Fruit fly (Drosophila melanogaster) whole organism, embryonic: Measurements from ENCODE around the gene CG6766.
A peak's percentile ranks its signal among the peaks of the same experiment; 100 is the strongest.

ENCODE experiments used
- Aef1 ChIP-seq: fragments of 200-800 bp; sonication (Bioruptor generic); IDR thresholded peaks from 3 replicates; pipeline ENCODE4 v1.3.6; 2022; ENCODE audit warnings: missing biosample characterization, missing genetic modification characterization
- Bdp1 ChIP-seq: fragments of 200-800 bp; sonication (Bioruptor generic); optimal IDR thresholded peaks from 3 replicates; lab custom pipeline; 2016; ENCODE audit warnings: missing biosample characterization, missing genetic modification characterization
- Blimp-1 ChIP-seq: fragments of 200-800 bp; sonication (Bioruptor generic); optimal IDR thresholded peaks from 3 replicates; lab custom pipeline; 2018; ENCODE audit warnings: missing biosample characterization, missing genetic modification characterization, mild to moderate bottlenecking, moderate library complexity, missing genetic modification reagents
- CG11398 ChIP-seq: fragments of 200-800 bp; sonication (Bioruptor generic); optimal IDR thresholded peaks from 2 replicates; lab custom pipeline; 2016; ENCODE audit warnings: missing biosample characterization, missing genetic modification characterization
- CG12104 ChIP-seq: fragments of 200-800 bp; sonication (Bioruptor generic); optimal IDR thresholded peaks from 3 replicates; lab custom pipeline; 2016; ENCODE audit warnings: missing biosample characterization, missing genetic modification characterization
- CG13894 ChIP-seq: fragments of 200-800 bp; sonication (Bioruptor generic); optimal IDR thresholded peaks from 3 replicates; lab custom pipeline; 2018; ENCODE audit warnings: missing biosample characterization, mild to moderate bottlenecking, missing genetic modification characterization, moderate library complexity
- CG14710 ChIP-seq: fragments of 200-800 bp; sonication (Bioruptor generic); optimal IDR thresholded peaks from 3 replicates; lab custom pipeline; 2019; ENCODE audit warnings: missing biosample characterization, mild to moderate bottlenecking, missing genetic modification characterization, moderate library complexity
- CG15601 ChIP-seq: fragments of 200-800 bp; sonication (Bioruptor generic); optimal IDR thresholded peaks from 3 replicates; lab custom pipeline; 2019; ENCODE audit warnings: missing biosample characterization, mild to moderate bottlenecking, missing genetic modification characterization, moderate library complexity
- CG15696 ChIP-seq: fragments of 200-800 bp; sonication (Bioruptor generic); optimal IDR thresholded peaks from 2 replicates; lab custom pipeline; 2019; ENCODE audit warnings: missing biosample characterization, mild to moderate bottlenecking, missing genetic modification characterization, moderate library complexity
- CG18262 ChIP-seq: fragments of 200-800 bp; optimal IDR thresholded peaks from 3 replicates; lab custom pipeline; 2019; ENCODE audit warnings: missing biosample characterization, mild to moderate bottlenecking, missing genetic modification characterization, moderate library complexity
- CG18619 ChIP-seq: fragments of 200-800 bp; sonication (Bioruptor generic); optimal IDR thresholded peaks from 3 replicates; lab custom pipeline; 2017; ENCODE audit warnings: missing biosample characterization, mild to moderate bottlenecking, missing genetic modification characterization
- CG2116 ChIP-seq: fragments of 200-800 bp; sonication (Bioruptor generic); optimal IDR thresholded peaks from 3 replicates; lab custom pipeline; 2018; ENCODE audit warnings: missing biosample characterization, mild to moderate bottlenecking, missing genetic modification characterization
- CG4707 ChIP-seq: fragments of 200-800 bp; sonication (Bioruptor generic); optimal IDR thresholded peaks from 2 replicates; lab custom pipeline; 2018; ENCODE audit warnings: missing biosample characterization, mild to moderate bottlenecking, missing genetic modification characterization, moderate library complexity
- CG6175 ChIP-seq: fragments of 200-800 bp; sonication (Bioruptor generic); IDR thresholded peaks from 3 replicates; pipeline ENCODE4 v1.3.6; 2022; ENCODE audit warnings: missing biosample characterization, missing genetic modification characterization
- CG6791 ChIP-seq: fragments of 200-800 bp; sonication (Bioruptor generic); IDR thresholded peaks from 3 replicates; pipeline ENCODE4 v1.3.6; 2022; ENCODE audit warnings: missing biosample characterization, missing genetic modification characterization; ENCODE audit not compliant: partially characterized antibody
- CG8290 ChIP-seq, 3 experiments: fragments of 200-800 bp; sonication (Bioruptor generic); optimal IDR thresholded peaks; 2 replicates each; lab custom pipeline; 2016 to 2019; ENCODE audit warnings: missing biosample characterization in 3 of 3, missing genetic modification characterization in 3 of 3, mild to moderate bottlenecking in 2 of 3, moderate library complexity in 1 of 3
- CHES-1-like ChIP-seq: fragments of 200-800 bp; sonication (Bioruptor generic); optimal IDR thresholded peaks from 2 replicates; lab custom pipeline; 2016; ENCODE audit warnings: missing biosample characterization, missing genetic modification characterization
- Dip3 ChIP-seq: fragments of 200-800 bp; sonication (Bioruptor generic); optimal IDR thresholded peaks from 3 replicates; lab custom pipeline; 2016; ENCODE audit warnings: missing biosample characterization, missing genetic modification characterization
- Doc3 ChIP-seq: fragments of 200-800 bp; sonication (Bioruptor generic); IDR thresholded peaks from 3 replicates; pipeline ENCODE4 v1.3.6; 2022; ENCODE audit warnings: missing biosample characterization, missing genetic modification characterization; ENCODE audit not compliant: partially characterized antibody
- GATAe ChIP-seq: fragments of 200-800 bp; sonication (Bioruptor generic); conservative IDR thresholded peaks from 2 replicates; pipeline ENCODE4 v1.3.6; 2022; ENCODE audit warnings: missing biosample characterization, missing genetic modification characterization
- H15 ChIP-seq: fragments of 200-800 bp; sonication (Bioruptor generic); IDR thresholded peaks from 3 replicates; pipeline ENCODE4 v1.3.6; 2022; ENCODE audit warnings: missing biosample characterization, missing genetic modification characterization
- HLH54F ChIP-seq: fragments of 200-800 bp; sonication (Bioruptor generic); optimal IDR thresholded peaks from 3 replicates; lab custom pipeline; 2016; ENCODE audit warnings: missing biosample characterization, missing genetic modification characterization
- Hr51 ChIP-seq, 2 experiments: fragments of 200-800 bp; sonication (Bioruptor generic); optimal IDR thresholded peaks; 2 replicates in 1 of 2; 3 replicates in 1 of 2; lab custom pipeline; 2016 to 2018; ENCODE audit warnings: missing biosample characterization in 2 of 2, missing genetic modification characterization in 2 of 2, mild to moderate bottlenecking in 1 of 2, moderate library complexity in 1 of 2
- Hsf ChIP-seq: fragments of 200-800 bp; sonication (Bioruptor generic); optimal IDR thresholded peaks from 3 replicates; lab custom pipeline; 2016; ENCODE audit warnings: missing biosample characterization, missing genetic modification characterization
- Max ChIP-seq: fragments of 200-800 bp; sonication (Bioruptor generic); optimal IDR thresholded peaks from 2 replicates; lab custom pipeline; 2016; ENCODE audit warnings: missing biosample characterization, mild to moderate bottlenecking, missing genetic modification characterization
- Med ChIP-seq: fragments of 200-800 bp; sonication (Bioruptor generic); peaks from one replicate; lab custom pipeline; 2016; ENCODE audit warnings: missing biosample characterization, missing genetic modification characterization, mild to moderate bottlenecking, inconsistent platforms, moderate library complexity
- Mrtf ChIP-seq: fragments of 200-800 bp; sonication (Bioruptor generic); IDR thresholded peaks from 3 replicates; pipeline ENCODE4 v1.3.6; 2022; ENCODE audit warnings: missing biosample characterization, missing genetic modification characterization
- Neu2 ChIP-seq: fragments of 200-800 bp; sonication (Bioruptor generic); optimal IDR thresholded peaks from 3 replicates; lab custom pipeline; 2016; ENCODE audit warnings: missing biosample characterization, missing genetic modification characterization, borderline replicate concordance
- Optix ChIP-seq: fragments of 200-800 bp; sonication (Bioruptor generic); IDR thresholded peaks from 3 replicates; pipeline ENCODE4 v1.3.6; 2022; ENCODE audit warnings: missing biosample characterization, missing genetic modification characterization
- Spps ChIP-seq: fragments of 200-800 bp; sonication (Bioruptor generic); optimal IDR thresholded peaks from 2 replicates; lab custom pipeline; 2018; ENCODE audit warnings: missing biosample characterization, mild to moderate bottlenecking, missing genetic modification characterization
- Stat92E ChIP-seq, 3 experiments: fragments of >200 bp in 2 of 3; fragments of 200-800 bp in 1 of 3; sonication (Bioruptor generic) in 1 of 3; optimal IDR thresholded peaks; 2 replicates each; lab custom pipeline; 2017 to 2019; ENCODE audit warnings: missing biosample characterization in 3 of 3, missing genetic modification characterization in 3 of 3, mild to moderate bottlenecking in 1 of 3, moderate library complexity in 1 of 3
- Tbp ChIP-seq: fragments of >200 bp; optimal IDR thresholded peaks from 2 replicates; lab custom pipeline; 2018; ENCODE audit warnings: missing biosample characterization, missing genetic modification characterization
- ato ChIP-seq: fragments of 200-800 bp; sonication (Bioruptor generic); IDR thresholded peaks from 2 replicates; pipeline ENCODE4 v1.3.6; 2022; ENCODE audit warnings: missing biosample characterization, missing genetic modification characterization; ENCODE audit not compliant: partially characterized antibody
- bcd ChIP-seq: fragments of 200-800 bp; sonication (Bioruptor generic); optimal IDR thresholded peaks from 2 replicates; lab custom pipeline; 2017; ENCODE audit warnings: missing biosample characterization, mild to moderate bottlenecking, missing genetic modification characterization
- cas ChIP-seq: fragments of 200-800 bp; sonication (Bioruptor generic); IDR thresholded peaks from 2 replicates; pipeline ENCODE4 v1.3.6; 2022; ENCODE audit warnings: missing biosample characterization, missing genetic modification characterization
- crp ChIP-seq, 2 experiments: fragments of 200-800 bp; sonication (Bioruptor generic); optimal IDR thresholded peaks; 2 replicates in 1 of 2; 3 replicates in 1 of 2; lab custom pipeline; 2017; ENCODE audit warnings: missing biosample characterization in 2 of 2, missing genetic modification characterization in 2 of 2, mild to moderate bottlenecking in 1 of 2, moderate library complexity in 1 of 2
- da ChIP-seq: fragments of 200-800 bp; sonication (Bioruptor generic); optimal IDR thresholded peaks from 2 replicates; lab custom pipeline; 2016; ENCODE audit warnings: missing biosample characterization, missing genetic modification characterization
- dmrt99B ChIP-seq: fragments of 200-800 bp; sonication (Bioruptor generic); optimal IDR thresholded peaks from 2 replicates; lab custom pipeline; 2018; ENCODE audit warnings: missing biosample characterization, mild to moderate bottlenecking, missing genetic modification characterization, moderate library complexity
- fru ChIP-seq: fragments of >200 bp; optimal IDR thresholded peaks from 2 replicates; lab custom pipeline; 2017
- gsb ChIP-seq: fragments of 200-800 bp; sonication (Bioruptor generic); IDR thresholded peaks from 2 replicates; pipeline ENCODE4 v1.3.6; 2022; ENCODE audit warnings: missing biosample characterization, missing genetic modification characterization
- mld ChIP-seq: fragments of 200-800 bp; sonication (Bioruptor generic); IDR thresholded peaks from 3 replicates; pipeline ENCODE4 v1.3.6; 2022; ENCODE audit warnings: missing biosample characterization, missing genetic modification characterization; ENCODE audit not compliant: partially characterized antibody
- p53 ChIP-seq: fragments of 200-800 bp; sonication (Bioruptor generic); optimal IDR thresholded peaks from 2 replicates; lab custom pipeline; 2016; ENCODE audit warnings: missing biosample characterization, missing genetic modification characterization
- rib ChIP-seq: fragments of 200-800 bp; sonication (Bioruptor generic); IDR thresholded peaks from 2 replicates; pipeline ENCODE4 v1.3.6; 2022; ENCODE audit warnings: missing biosample characterization, missing genetic modification characterization
- tio ChIP-seq: fragments of 200-800 bp; sonication (Bioruptor generic); optimal IDR thresholded peaks from 2 replicates; lab custom pipeline; 2017; ENCODE audit warnings: missing biosample characterization, missing genetic modification characterization, inconsistent platforms
- toy ChIP-seq: fragments of 200-800 bp; sonication (Bioruptor generic); IDR thresholded peaks from 2 replicates; pipeline ENCODE4 v1.3.6; 2022; ENCODE audit warnings: missing biosample characterization, missing genetic modification characterization
- wdn ChIP-seq: fragments of 200-800 bp; sonication (Bioruptor generic); IDR thresholded peaks from 2 replicates; pipeline ENCODE4 v1.3.6; 2022; ENCODE audit warnings: missing biosample characterization, missing genetic modification characterization
- zf30C ChIP-seq: fragments of 200-800 bp; sonication (Bioruptor generic); optimal IDR thresholded peaks from 3 replicates; lab custom pipeline; 2018; ENCODE audit warnings: missing biosample characterization, mild to moderate bottlenecking, missing genetic modification characterization

Gene CG6766

DNA sequence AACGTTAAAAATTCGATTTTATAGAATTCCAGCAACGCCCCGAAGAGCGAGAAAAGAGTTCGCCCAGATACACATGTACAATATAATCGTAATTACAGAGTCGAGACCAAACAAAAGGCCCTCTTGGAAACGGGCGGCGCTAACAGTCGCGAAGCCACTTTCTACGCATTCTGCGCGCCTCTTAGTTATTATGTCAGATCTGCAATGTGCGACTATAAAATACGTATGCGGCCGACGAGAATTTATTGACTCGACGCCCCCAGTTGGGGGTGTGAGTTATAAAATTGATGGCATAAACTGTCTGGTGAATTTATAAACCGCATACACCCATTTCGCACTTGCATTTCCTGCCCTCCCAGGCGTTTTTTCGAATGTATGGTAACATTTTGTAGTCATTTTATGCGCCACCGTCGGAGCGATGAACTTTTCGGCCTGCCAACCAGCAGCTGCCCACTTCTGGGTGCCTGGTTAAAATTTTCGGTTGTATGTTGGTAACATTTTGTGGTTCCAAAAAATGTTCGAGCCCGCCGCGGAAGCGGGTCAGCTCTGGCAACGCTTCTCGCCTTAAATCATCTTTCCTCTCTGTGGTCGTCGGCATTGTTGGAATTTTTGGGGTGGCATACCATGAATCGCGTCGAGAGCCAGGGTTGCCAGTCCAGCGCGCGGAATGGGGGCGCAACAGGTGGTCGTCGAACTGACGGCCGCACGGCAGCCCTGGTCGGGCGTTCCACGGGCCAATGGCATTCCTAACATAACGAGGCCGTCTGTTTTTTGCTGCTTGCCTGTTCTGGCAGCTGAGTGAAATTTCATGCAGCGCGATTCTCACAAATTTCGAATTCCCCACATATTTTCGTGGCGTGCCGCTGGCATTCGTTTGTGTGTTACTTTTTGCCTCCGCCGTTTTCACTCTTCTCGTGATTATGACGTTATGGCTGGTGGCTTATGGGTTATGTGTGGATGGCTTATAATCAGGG is 28.5 kb downstream of the CG6766 start (continued):
- peak; percentile 91 for TF ChIP-seq CHES-1-like (GFP tag; lab: Kevin White, UChicago)
- peak; percentile 41 for TF ChIP-seq da (GFP tag; lab: Kevin White, UChicago)
- peak; percentile 72 to 77 for TF ChIP-seq Hr51 (GFP tag; optimal IDR thresholded peaks at IDR 0.05; lab: Kevin White, UChicago)
- no peak for TF ChIP-seq H15 (GFP tag; lab: Robert Waterston, UW)
- TF ChIP-seq rib (GFP tag; lab: Robert Waterston, UW): no peak
- TF ChIP-seq GATAe (GFP tag; lab: Robert Waterston, UW): no peak
- peak; percentile 58 for TF ChIP-seq Hsf
- TF ChIP-seq Spps (tag; lab: Kevin White, UChicago): peak; percentile 8
- no peak for TF ChIP-seq CG12104 (GFP tag; lab: Kevin White, UChicago)
- peak; percentile 98 for TF ChIP-seq Med (GFP tag; lab: Kevin White, UChicago)
- peak; percentile 72 for TF ChIP-seq dmrt99B (tag; lab: Kevin White, UChicago)
- TF ChIP-seq Aef1 (GFP tag; lab: Robert Waterston, UW): no peak
- no peak for TF ChIP-seq wdn (GFP tag; lab: Robert Waterston, UW)
- no peak for TF ChIP-seq CG4707 (GFP tag; lab: Kevin White, UChicago)
- TF ChIP-seq HLH54F (GFP tag; lab: Kevin White, UChicago): peak; percentile 81
- peak; percentile 34 for TF ChIP-seq Max (GFP tag; lab: Kevin White, UChicago)
- no peak for TF ChIP-seq mld (GFP tag; lab: Robert Waterston, UW)
- no peak for TF ChIP-seq Tbp (GFP tag; lab: Kevin White, UChicago)
- peak; percentile 62 for TF ChIP-seq CG14710 (tag; lab: Kevin White, UChicago)
- TF ChIP-seq Stat92E (GFP tag; optimal IDR thresholded peaks at IDR 0.05; lab: Kevin White, UChicago): peak in 1 of 3 experiments; percentile 74
- peak; percentile 47 for TF ChIP-seq p53 (GFP tag; lab: Kevin White, UChicago)
- peak; percentile 21 for TF ChIP-seq CG2116 (GFP tag; lab: Kevin White, UChicago)
- peak; percentile 75 for TF ChIP-seq bcd (GFP tag; lab: Kevin White, UChicago)
- TF ChIP-seq CG18262 (tag; lab: Kevin White, UChicago): peak; percentile 36
- no peak for TF ChIP-seq CG6175 (GFP tag; lab: Robert Waterston, UW)
- TF ChIP-seq Optix: no peak
- peak; percentile 60 for TF ChIP-seq CG15696 (tag; lab: Kevin White, UChicago)
- peak in 1 of 2 experiments; percentile 52 for TF ChIP-seq crp (GFP tag; optimal IDR thresholded peaks at IDR 0.05; lab: Kevin White, UChicago)
- TF ChIP-seq Doc3 (GFP tag; lab: Robert Waterston, UW): no peak
- peak; percentile 13 for TF ChIP-seq Neu2 (GFP tag; lab: Kevin White, UChicago)
- TF ChIP-seq toy (GFP tag; lab: Robert Waterston, UW): no peak
- TF ChIP-seq Bdp1 (GFP tag; lab: Kevin White, UChicago): peak; percentile 63
- TF ChIP-seq CG6791 (GFP tag; lab: Robert Waterston, UW): no peak
- TF ChIP-seq tio (GFP tag; lab: Kevin White, UChicago): no peak
- TF ChIP-seq fru (lab: Kevin White, UChicago): no peak
- TF ChIP-seq Blimp-1: peak; percentile 75
- peak; percentile 57 for TF ChIP-seq CG11398
- TF ChIP-seq ato (GFP tag; lab: Robert Waterston, UW): no peak
- TF ChIP-seq CG15601 (tag; lab: Kevin White, UChicago): peak; percentile 72
- peak; percentile 60 for TF ChIP-seq CG18619
- TF ChIP-seq Dip3 (GFP tag; lab: Kevin White, UChicago): peak; percentile 35
- TF ChIP-seq CG13894 (tag; lab: Kevin White, UChicago): peak; percentile 90
- no peak for TF ChIP-seq cas (GFP tag; lab: Robert Waterston, UW)
- TF ChIP-seq zf30C: no peak
- no peak for TF ChIP-seq gsb (GFP tag; lab: Robert Waterston, UW)
- no peak for TF ChIP-seq CG8290 (GFP tag; optimal IDR thresholded peaks at IDR 0.05; lab: Kevin White, UChicago)
- TF ChIP-seq CG8290 (tag; optimal IDR thresholded peaks at IDR 0.05; lab: Kevin White, UChicago): peak; percentile 15 to 96
- TF ChIP-seq Mrtf: no peak
